Worm (Caenorhabditis elegans) whole organism, L1 larva: ENCODE results near the gene isp-1.

Experiments
- C34B4.2 ChIP-seq: sonication (generic microtip); optimal IDR thresholded peaks from 2 replicates; lab custom pipeline; 2017; ENCODE audit warnings: mild to moderate bottlenecking, missing genetic modification characterization, missing compliant biosample characterization
- ces-1 ChIP-seq: fragments of 150-350 bp; optimal IDR thresholded peaks from 2 replicates; lab custom pipeline; 2014; ENCODE audit warnings: missing biosample characterization, missing genetic modification reagents, missing genetic modification characterization
- dpl-1 ChIP-seq, 3 experiments: fragments of 150-350 bp in 2 of 3; sonication (generic microtip) in 1 of 3; optimal IDR thresholded peaks; 2 replicates each; lab custom pipeline; 2014 to 2017; ENCODE audit warnings: missing biosample characterization in 3 of 3, missing genetic modification characterization in 3 of 3, missing genetic modification reagents in 3 of 3
- fkh-8 ChIP-seq: sonication (generic microtip); optimal IDR thresholded peaks from 2 replicates; lab custom pipeline; 2016; ENCODE audit warnings: mild to moderate bottlenecking, missing genetic modification characterization, missing compliant biosample characterization
- mdl-1 ChIP-seq, 2 experiments: fragments of 150-350 bp; optimal IDR thresholded peaks; 2 replicates each; lab custom pipeline; 2014 to 2017; ENCODE audit warnings: missing biosample characterization in 2 of 2, missing genetic modification characterization in 2 of 2, inconsistent platforms in 1 of 2
- nhr-85 ChIP-seq: sonication (generic microtip); peaks from one replicate; lab custom pipeline; 2016; ENCODE audit warnings: missing genetic modification characterization, inconsistent platforms, missing compliant biosample characterization

DNA sequence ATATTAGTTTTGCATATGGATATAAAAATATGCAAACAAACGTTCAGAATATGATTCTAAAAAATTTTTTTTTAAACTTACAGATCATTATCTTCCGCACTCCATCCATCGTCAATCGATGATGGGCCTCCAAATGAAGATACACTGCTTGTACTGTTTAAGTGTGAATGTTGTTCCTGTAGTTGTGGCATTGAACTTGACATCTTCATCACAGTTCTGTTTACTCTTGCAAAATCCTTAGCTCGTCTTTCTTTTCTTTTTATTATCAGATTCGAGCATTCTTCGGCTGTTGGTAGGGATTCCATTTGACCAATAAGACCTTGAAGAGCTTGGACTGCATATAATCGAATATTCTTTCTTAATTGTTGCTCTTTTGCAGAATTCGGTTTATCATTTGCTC is 30.8 kb downstream of the isp-1 start:
- TF ChIP-seq C34B4.2 (tag; lab: Kevin White, UChicago) (no peak), mdl-1 (tag; optimal IDR thresholded peaks at IDR 0.05; lab: Kevin White, UChicago) (no peak), ces-1 (GFP tag; lab: Kevin White, UChicago) (no peak), dpl-1 (GFP tag; optimal IDR thresholded peaks at IDR 0.05; lab: Kevin White, UChicago) (no peak), nhr-85 (no peak), fkh-8 (tag; lab: Kevin White, UChicago) (no peak)
